Worm (Caenorhabditis elegans) whole organism, L4 larva: ENCODE results near the gene mpdu-1.

ENCODE experiments used
- snpc-1.2 ChIP-seq: fragments of 200-800 bp; sonication (Bioruptor generic); IDR thresholded peaks from 2 replicates; pipeline ENCODE4 v1.3.6; 2022; ENCODE audit warnings: missing genetic modification reagents, missing genetic modification characterization, missing compliant biosample characterization
- spr-1 ChIP-seq: sonication (generic microtip); optimal IDR thresholded peaks from 2 replicates; lab custom pipeline; 2016; ENCODE audit warnings: mild to moderate bottlenecking, missing genetic modification characterization, missing compliant biosample characterization

DNA sequence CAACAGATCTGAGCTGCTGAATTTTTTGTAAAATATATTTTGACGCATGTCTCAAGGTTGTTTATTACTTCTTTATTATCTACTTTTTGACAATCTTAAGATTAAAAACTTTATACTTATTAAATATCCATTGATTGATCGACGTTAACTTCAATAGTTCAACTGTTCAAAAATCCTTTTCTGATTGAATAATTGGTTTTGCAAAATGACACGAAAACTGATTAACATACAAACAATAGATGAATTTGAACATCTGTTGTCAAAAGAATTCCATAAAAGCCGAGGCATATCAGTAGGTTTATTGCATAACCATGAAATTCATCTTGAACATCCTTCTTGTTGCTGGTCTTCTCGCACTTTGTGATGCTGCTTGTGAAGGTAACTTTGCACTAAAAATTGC lies 47.8 kb downstream of the mpdu-1 start, which contains the start of gene W02D7.12:
- TF ChIP-seq spr-1 (tag; lab: Kevin White, UChicago) (no peak), snpc-1.2 (GFP tag; lab: Robert Waterston, UW) (no peak)
